Worm (Caenorhabditis elegans) whole organism, midembryonic: Measurements from ENCODE around the gene hizr-1.

Experiments used
- T22C8.4 ChIP-seq: fragments of 200-800 bp; sonication (Bioruptor generic); IDR thresholded peaks from 2 replicates; pipeline ENCODE4 v1.3.6; 2022; ENCODE audit warnings: missing genetic modification characterization, missing compliant biosample characterization
- cog-1 ChIP-seq: sonication (generic microtip); optimal IDR thresholded peaks from 2 replicates; lab custom pipeline; 2016; ENCODE audit warnings: missing genetic modification characterization, missing compliant biosample characterization
- flt-1 ChIP-seq: fragments of 200-800 bp; sonication (Bioruptor generic); IDR thresholded peaks from 2 replicates; pipeline ENCODE4 v1.3.6; 2022; ENCODE audit warnings: missing genetic modification characterization, missing compliant biosample characterization
- klf-2 ChIP-seq: fragments of 200-800 bp; sonication (Bioruptor generic); conservative IDR thresholded peaks from 2 replicates; pipeline ENCODE4 v1.3.6; 2022; ENCODE audit warnings: missing genetic modification reagents, missing genetic modification characterization, missing compliant biosample characterization
- med-1 ChIP-seq: sonication (generic microtip); optimal IDR thresholded peaks from 2 replicates; lab custom pipeline; 2017; ENCODE audit warnings: missing genetic modification characterization, mild to moderate bottlenecking, missing compliant biosample characterization, antibody characterized with exemption, missing genetic modification reagents; ENCODE audit not compliant: insufficient read depth
- ref-1 ChIP-seq: fragments of 200-800 bp; sonication (Bioruptor generic); conservative IDR thresholded peaks from 2 replicates; pipeline ENCODE4 v1.3.6; 2022; ENCODE audit warnings: missing genetic modification reagents, missing genetic modification characterization, missing compliant biosample characterization
- tab-1 ChIP-seq: fragments of 200-800 bp; sonication (Bioruptor generic); IDR thresholded peaks from 2 replicates; pipeline ENCODE4 v1.3.6; 2022; ENCODE audit warnings: missing genetic modification characterization, missing compliant biosample characterization
- ztf-23 ChIP-seq: fragments of 200-800 bp; sonication (Bioruptor generic); IDR thresholded peaks from 2 replicates; pipeline ENCODE4 v1.3.6; 2022; ENCODE audit warnings: missing genetic modification reagents, missing genetic modification characterization, missing compliant biosample characterization
- ztf-29 ChIP-seq: fragments of 200-800 bp; sonication (Bioruptor generic); IDR thresholded peaks from 2 replicates; pipeline ENCODE4 v1.3.6; 2022; ENCODE audit warnings: missing genetic modification reagents, missing genetic modification characterization, missing compliant biosample characterization

Gene hizr-1

ce11 chrX:11328710-11329109, 10.6 kb downstream of the hizr-1 start:
- TF ChIP-seq T22C8.4 (GFP tag; lab: Robert Waterston, UW) = no peak
- TF ChIP-seq cog-1 = no peak
- no peak for TF ChIP-seq ztf-29 (GFP tag; lab: Robert Waterston, UW)
- no peak for TF ChIP-seq med-1 (GFP tag; lab: Kevin White, UChicago)

DNA sequence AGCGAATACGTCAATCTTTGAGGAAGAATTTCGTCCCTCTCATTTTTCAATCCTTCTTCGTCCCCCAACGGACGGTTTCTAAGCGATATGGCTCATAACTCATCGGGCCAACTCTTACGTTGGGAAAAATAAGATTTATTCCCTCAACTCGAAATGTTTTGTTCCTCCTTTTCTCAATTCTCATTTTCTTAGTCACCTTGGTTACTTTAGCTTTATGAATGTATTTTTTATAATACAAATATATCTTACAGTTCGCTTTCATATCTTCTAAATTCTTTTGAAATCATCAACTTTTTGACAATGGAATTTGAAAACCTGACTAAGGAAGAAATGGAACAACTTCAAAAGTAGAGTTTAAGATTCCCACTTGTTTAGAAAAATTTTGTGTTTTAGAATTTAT, 11.3 kb downstream of the hizr-1 start, which contains the start of gene npr-9:
TSS of gene npr-9 (plus strand) at position 301 of the 400 bp plus-strand sequence.
- TF ChIP-seq flt-1 (GFP tag; lab: Robert Waterston, UW) (no peak), tab-1 (no peak), ztf-23 (no peak), cog-1 (no peak), klf-2 (no peak), med-1 (GFP tag; lab: Kevin White, UChicago) (no peak), ref-1 (GFP tag; lab: Robert Waterston, UW) (no peak), T22C8.4 (GFP tag; lab: Robert Waterston, UW) (no peak), ztf-29 (GFP tag; lab: Robert Waterston, UW) (no peak)

- TF ChIP-seq cog-1 (no peak), klf-2 (no peak)
Measured at ce11 chrX:11337095-11337494, 19.0 kb downstream of the hizr-1 start.

ce11 chrX:11337783-11338182, 19.7 kb downstream of the hizr-1 start, which contains the start of gene gcy-9:
gcy-9 (minus strand) TSS chrX:11337883.
- TF ChIP-seq flt-1 (GFP tag; lab: Robert Waterston, UW) = no peak
- TF ChIP-seq ref-1 (GFP tag; lab: Robert Waterston, UW) = no peak
- no peak for TF ChIP-seq ztf-29 (GFP tag; lab: Robert Waterston, UW)
- no peak for TF ChIP-seq cog-1
- no peak for TF ChIP-seq T22C8.4 (GFP tag; lab: Robert Waterston, UW)
- no peak for TF ChIP-seq med-1 (GFP tag; lab: Kevin White, UChicago)
- no peak for TF ChIP-seq klf-2
- TF ChIP-seq tab-1 = no peak
- TF ChIP-seq ztf-23 = no peak

ce11 chrX:11339375-11339924, 21.4 kb downstream of the hizr-1 start, which contains the start of gene aco-1:
aco-1 (plus strand) TSS chrX:11339874.
- TF ChIP-seq ref-1 (GFP tag; lab: Robert Waterston, UW) (no peak), med-1 (GFP tag; lab: Kevin White, UChicago) (no peak), flt-1 (GFP tag; lab: Robert Waterston, UW) (no peak), ztf-29 (GFP tag; lab: Robert Waterston, UW) (no peak), cog-1 (no peak), klf-2 (no peak), T22C8.4 (GFP tag; lab: Robert Waterston, UW) (no peak), tab-1 (no peak), ztf-23 (no peak)

DNA sequence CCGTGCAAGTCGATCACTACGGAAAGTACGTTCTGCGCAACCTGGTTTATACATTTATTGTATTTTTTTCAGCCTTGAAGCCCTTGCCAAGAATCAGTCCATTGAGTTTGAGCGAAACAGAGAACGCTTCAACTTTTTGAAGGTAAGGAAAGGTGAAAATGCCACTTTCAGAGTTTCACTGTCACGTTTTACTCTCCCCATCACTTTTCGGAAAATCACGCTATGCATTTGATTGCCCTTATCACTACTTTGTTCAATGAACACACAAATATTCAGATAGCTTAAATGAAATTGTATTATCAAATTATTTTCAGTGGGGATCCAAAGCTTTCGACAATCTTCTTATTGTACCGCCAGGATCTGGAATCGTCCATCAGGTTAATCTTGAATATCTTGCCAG, 22.4 kb downstream of the hizr-1 start:
- TF ChIP-seq ref-1 (GFP tag; lab: Robert Waterston, UW) (no peak), ztf-23 (no peak), ztf-29 (GFP tag; lab: Robert Waterston, UW) (no peak)

DNA sequence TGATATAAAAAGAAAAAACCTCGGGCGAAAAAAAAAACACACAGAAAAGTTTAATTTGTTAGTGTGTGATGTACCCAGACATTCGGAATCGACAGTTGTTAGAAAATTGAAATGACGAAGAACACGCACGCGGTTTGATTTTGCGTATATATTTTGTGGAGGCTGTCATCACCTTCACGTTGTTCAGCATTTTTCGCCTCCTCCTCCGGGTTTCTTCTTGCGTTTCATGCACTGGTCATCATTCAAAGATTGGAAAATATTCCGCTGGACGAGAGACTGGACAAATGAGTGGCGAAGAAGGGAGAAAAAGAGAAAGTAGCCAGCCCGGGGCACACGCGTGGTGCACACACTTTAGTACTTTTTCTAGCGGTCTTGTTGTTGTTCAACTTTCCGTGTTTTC, 26.8 kb downstream of the hizr-1 start:
- no peak for TF ChIP-seq tab-1
- no peak for TF ChIP-seq ztf-29 (GFP tag; lab: Robert Waterston, UW)
- no peak for TF ChIP-seq cog-1
- no peak for TF ChIP-seq ref-1 (GFP tag; lab: Robert Waterston, UW)

ce11 chrX:11345471-11345870, 27.4 kb downstream of the hizr-1 start:
- TF ChIP-seq cog-1 = no peak
- no peak for TF ChIP-seq T22C8.4 (GFP tag; lab: Robert Waterston, UW)
- TF ChIP-seq ref-1 (GFP tag; lab: Robert Waterston, UW) = no peak
- TF ChIP-seq flt-1 (GFP tag; lab: Robert Waterston, UW) = no peak
- no peak for TF ChIP-seq tab-1
- TF ChIP-seq klf-2 = no peak
- no peak for TF ChIP-seq med-1 (GFP tag; lab: Kevin White, UChicago)
- TF ChIP-seq ztf-23 = no peak

DNA sequence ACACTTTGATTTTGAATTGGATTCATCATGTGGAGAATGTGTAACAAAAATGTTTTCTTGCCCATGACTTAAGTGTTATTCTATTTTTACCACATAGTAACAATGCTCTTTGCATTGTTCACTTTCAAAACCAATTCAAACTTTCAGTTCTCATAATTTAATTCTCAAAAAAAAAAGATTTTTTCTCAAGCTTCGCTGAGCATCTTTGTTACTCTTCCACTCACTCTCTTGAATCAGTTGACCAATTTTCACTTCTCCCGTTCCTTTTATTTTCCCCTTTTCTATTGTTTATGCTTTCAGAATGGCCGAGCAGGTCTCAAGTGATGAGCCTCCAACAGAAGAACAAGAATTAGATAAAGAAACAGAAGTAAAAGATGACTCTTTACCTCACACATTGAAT, 28.1 kb downstream of the hizr-1 start, which contains the start of gene oct-2:
TSS of gene oct-2 (plus strand) at position 301 of the 400 bp plus-strand sequence.
- TF ChIP-seq cog-1 (no peak), med-1 (GFP tag; lab: Kevin White, UChicago) (no peak), ztf-23 (no peak), T22C8.4 (GFP tag; lab: Robert Waterston, UW) (no peak), ztf-29 (GFP tag; lab: Robert Waterston, UW) (no peak), flt-1 (GFP tag; lab: Robert Waterston, UW) (no peak), klf-2 (no peak), ref-1 (GFP tag; lab: Robert Waterston, UW) (no peak), tab-1 (no peak)

DNA sequence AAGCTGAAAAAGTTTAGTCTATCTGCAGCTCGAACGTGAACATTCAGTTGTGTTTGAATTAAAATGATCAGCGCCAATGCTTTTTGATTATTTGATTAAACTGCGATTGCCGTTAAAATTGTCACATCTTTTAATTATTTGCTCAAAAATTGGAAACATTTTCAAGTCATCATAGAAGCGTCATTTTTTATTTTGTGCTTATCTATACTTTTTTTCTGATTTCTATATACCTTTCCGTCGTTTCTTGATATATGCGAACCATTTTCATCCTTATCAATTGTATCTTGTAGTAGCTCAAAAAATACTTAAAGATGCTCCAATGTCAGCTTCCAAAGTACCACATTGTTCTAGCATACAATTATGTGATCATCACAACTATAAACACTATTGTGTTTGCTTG, 33.2 kb downstream of the hizr-1 start:
- no peak for TF ChIP-seq T22C8.4 (GFP tag; lab: Robert Waterston, UW)
- TF ChIP-seq ztf-23 = no peak
- TF ChIP-seq med-1 (GFP tag; lab: Kevin White, UChicago) = no peak
- TF ChIP-seq cog-1 = no peak
- TF ChIP-seq ztf-29 (GFP tag; lab: Robert Waterston, UW) = no peak
- no peak for TF ChIP-seq tab-1
- TF ChIP-seq flt-1 (GFP tag; lab: Robert Waterston, UW) = no peak
- no peak for TF ChIP-seq klf-2
- no peak for TF ChIP-seq ref-1 (GFP tag; lab: Robert Waterston, UW)

ce11 chrX:11351856-11352255, 33.8 kb downstream of the hizr-1 start, which contains the start of gene pgp-3:
pgp-3 (plus strand) TSS chrX:11352156.
- no peak for TF ChIP-seq med-1 (GFP tag; lab: Kevin White, UChicago)
- no peak for TF ChIP-seq ztf-23
- no peak for TF ChIP-seq klf-2
- TF ChIP-seq cog-1 = no peak
- TF ChIP-seq ref-1 (GFP tag; lab: Robert Waterston, UW) = no peak
- TF ChIP-seq ztf-29 (GFP tag; lab: Robert Waterston, UW) = no peak
- TF ChIP-seq flt-1 (GFP tag; lab: Robert Waterston, UW) = no peak
- no peak for TF ChIP-seq T22C8.4 (GFP tag; lab: Robert Waterston, UW)
- TF ChIP-seq tab-1 = no peak
